Fruit fly (Drosophila melanogaster) whole organism, adult: ENCODE measurements around the gene fln.

Source experiments
- CG11617 ChIP-seq: fragments of 200-800 bp; sonication (Bioruptor generic); optimal IDR thresholded peaks from 2 replicates; lab custom pipeline; 2017; ENCODE audit warnings: mild to moderate bottlenecking, missing biosample characterization, missing genetic modification reagents, missing genetic modification characterization
- CG12768 ChIP-seq: fragments of 200-800 bp; sonication (Bioruptor generic); optimal IDR thresholded peaks from 2 replicates; lab custom pipeline; 2017; ENCODE audit warnings: missing biosample characterization, missing genetic modification characterization, mild to moderate bottlenecking, moderate library complexity, missing genetic modification reagents
- CG1620 ChIP-seq: fragments of 200-800 bp; sonication (Bioruptor generic); optimal IDR thresholded peaks from 2 replicates; lab custom pipeline; 2016; ENCODE audit warnings: missing biosample characterization, missing genetic modification characterization
- CG33017 ChIP-seq: fragments of 200-800 bp; sonication (Bioruptor generic); optimal IDR thresholded peaks from 2 replicates; lab custom pipeline; 2018; ENCODE audit warnings: missing biosample characterization, mild to moderate bottlenecking, missing genetic modification characterization, moderate library complexity
- CG7045 ChIP-seq: fragments of 200-800 bp; sonication (Bioruptor generic); optimal IDR thresholded peaks from 2 replicates; lab custom pipeline; 2017; ENCODE audit warnings: missing biosample characterization, mild to moderate bottlenecking, missing genetic modification characterization
- CG7101 ChIP-seq: fragments of 200-800 bp; sonication (Bioruptor generic); optimal IDR thresholded peaks from 2 replicates; lab custom pipeline; 2018; ENCODE audit warnings: missing biosample characterization, mild to moderate bottlenecking, missing genetic modification characterization, moderate library complexity
- Clk ChIP-seq: fragments of 200-800 bp; sonication (Bioruptor generic); optimal IDR thresholded peaks from 2 replicates; lab custom pipeline; 2017; ENCODE audit warnings: missing biosample characterization, missing genetic modification characterization
- Crg-1 ChIP-seq: fragments of 200-800 bp; sonication (Bioruptor generic); optimal IDR thresholded peaks from 2 replicates; lab custom pipeline; 2016; ENCODE audit warnings: missing biosample characterization, missing genetic modification characterization
- Hr96 ChIP-seq: fragments of 200-800 bp; sonication (Bioruptor generic); optimal IDR thresholded peaks from 2 replicates; lab custom pipeline; 2016; ENCODE audit warnings: missing biosample characterization, missing genetic modification characterization
- bab1 ChIP-seq: fragments of 200-800 bp; sonication (Bioruptor generic); optimal IDR thresholded peaks from 3 replicates; lab custom pipeline; 2019; ENCODE audit warnings: missing biosample characterization, mild to moderate bottlenecking, missing genetic modification characterization, moderate library complexity
- kay ChIP-seq: fragments of 200-800 bp; sonication (Bioruptor generic); peaks from one replicate; lab custom pipeline; 2016; ENCODE audit warnings: missing biosample characterization, missing genetic modification characterization, borderline replicate concordance
- ovo ChIP-seq: fragments of 200-800 bp; sonication (Bioruptor generic); optimal IDR thresholded peaks from 2 replicates; lab custom pipeline; 2016; ENCODE audit warnings: missing biosample characterization, missing genetic modification characterization
- pad ChIP-seq: fragments of 200-800 bp; sonication (Bioruptor generic); optimal IDR thresholded peaks from 3 replicates; lab custom pipeline; 2017; ENCODE audit warnings: missing biosample characterization, missing genetic modification characterization, mild to moderate bottlenecking, moderate library complexity, missing genetic modification reagents
- tj ChIP-seq: fragments of 200-800 bp; sonication (Bioruptor generic); optimal IDR thresholded peaks from 3 replicates; lab custom pipeline; 2017; ENCODE audit warnings: missing biosample characterization, mild to moderate bottlenecking, missing genetic modification characterization, moderate library complexity

- no peak for TF ChIP-seq kay (GFP tag; lab: Kevin White, UChicago)
- TF ChIP-seq tj (GFP tag; lab: Kevin White, UChicago), result no peak
- TF ChIP-seq CG1620 (GFP tag; lab: Kevin White, UChicago), result no peak
- TF ChIP-seq CG11617 (GFP tag; lab: Kevin White, UChicago), result no peak
- TF ChIP-seq Clk (GFP tag; lab: Kevin White, UChicago), result no peak
- no peak for TF ChIP-seq Crg-1 (GFP tag; lab: Kevin White, UChicago)
- no peak for TF ChIP-seq CG33017 (tag; lab: Kevin White, UChicago)
- no peak for TF ChIP-seq Hr96 (GFP tag; lab: Kevin White, UChicago)
- TF ChIP-seq CG12768, result no peak
- no peak for TF ChIP-seq ovo (GFP tag; lab: Kevin White, UChicago)
- no peak for TF ChIP-seq pad (GFP tag; lab: Kevin White, UChicago)
- TF ChIP-seq CG7101 (tag; lab: Kevin White, UChicago), result no peak
- no peak for TF ChIP-seq CG7045 (GFP tag; lab: Kevin White, UChicago)
- no peak for TF ChIP-seq bab1 (GFP tag; lab: Kevin White, UChicago)
These were observed 36.7 kb upstream of the fln start, which contains the start of gene CG14183 for dm6 chr3L:20027735-20028134.
